Fruit fly (Drosophila melanogaster): ENCODE data around the gene Pmm2.
A peak's percentile ranks its signal among the peaks of the same experiment; 100 is the strongest.

- TF ChIP-seq svp (GFP tag) (no peak), CG16779 (tag; optimal IDR thresholded peaks at IDR 0.05) (peak; percentile 27), Gug (GFP tag; IDR thresholded peaks at IDR 0.05) (no peak), CG6163 (GFP tag; IDR thresholded peaks at IDR 0.05) (peak; percentile 55; the same call in 2 of the 3 replicates), net (GFP tag; optimal IDR thresholded peaks at IDR 0.05) (no peak), Blimp-1 (GFP tag; optimal IDR thresholded peaks at IDR 0.05) (no peak)
Measured at dm6 chr3L:12489952-12490351, 44.4 kb upstream of the Pmm2 start.

Data from whole organism, prepupa.